Fruit fly (Drosophila melanogaster) whole organism, wandering third instar larva: ENCODE results near the gene CG13377.

Experiments
- Mio ChIP-seq: sonication (Bioruptor generic); optimal IDR thresholded peaks from 2 replicates; lab custom pipeline; 2016; ENCODE audit warnings: missing biosample characterization, missing genetic modification characterization
- Myc ChIP-seq: fragments of >200 bp; optimal IDR thresholded peaks from 2 replicates; lab custom pipeline; 2017
- dl ChIP-seq, 2 experiments: fragments of 175-275, 200-275 bp in 1 of 2; fragments of 200-275 bp in 1 of 2; sonication (Bioruptor generic); optimal IDR thresholded peaks; lab custom pipeline; 2018; ENCODE audit warnings: mild to moderate bottlenecking in 2 of 2, missing biosample characterization in 2 of 2, missing genetic modification characterization in 2 of 2, moderate library complexity in 2 of 2; ENCODE audit not compliant: partially characterized antibody in 2 of 2, insufficient read depth in 1 of 2
- foxo ChIP-seq, 2 experiments: fragments of 200-800 bp; sonication (Bioruptor generic); optimal IDR thresholded peaks; 2 replicates in 1 of 2; 3 replicates in 1 of 2; lab custom pipeline; 2016 to 2017; ENCODE audit warnings: missing biosample characterization in 2 of 2, missing genetic modification characterization in 2 of 2
- pan ChIP-seq: fragments of >200 bp; optimal IDR thresholded peaks from 2 replicates; lab custom pipeline; 2017
- psq ChIP-seq: fragments of 200-800 bp; sonication (Bioruptor generic); optimal IDR thresholded peaks from 3 replicates; lab custom pipeline; 2017; ENCODE audit warnings: missing biosample characterization, mild to moderate bottlenecking, missing genetic modification characterization, moderate library complexity
- sage ChIP-seq: fragments of 200-800 bp; sonication (Bioruptor generic); optimal IDR thresholded peaks from 2 replicates; lab custom pipeline; 2016; ENCODE audit warnings: missing biosample characterization, mild to moderate bottlenecking, missing genetic modification characterization
- tai ChIP-seq: sonication (Bioruptor generic); optimal IDR thresholded peaks from 2 replicates; lab custom pipeline; 2016; ENCODE audit warnings: missing biosample characterization, missing genetic modification characterization
- usp ChIP-seq: fragments of >200 bp; optimal IDR thresholded peaks from 2 replicates; lab custom pipeline; 2017; ENCODE audit warnings: missing biosample characterization, missing genetic modification characterization

DNA sequence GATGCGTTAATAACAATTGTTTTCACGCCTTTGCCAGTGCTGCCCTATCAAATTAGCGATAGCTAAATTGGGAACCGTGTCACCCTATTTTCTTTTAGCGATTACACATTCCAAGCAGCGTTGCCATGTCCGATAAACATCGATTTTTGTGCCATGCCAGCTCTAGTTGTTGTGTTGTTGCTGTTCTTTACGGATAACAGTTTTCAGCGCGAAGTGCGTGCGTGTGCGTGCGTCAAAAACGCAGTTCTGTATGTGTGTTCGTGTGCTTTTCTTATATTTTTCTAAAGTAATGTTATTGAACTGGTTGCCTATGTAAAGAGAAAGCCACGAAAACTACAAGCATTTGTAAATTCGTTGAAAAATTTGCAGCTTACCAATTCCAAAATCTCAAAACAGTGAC, 18.0 kb downstream of the CG13377 start, which contains the start of the genes CG3038 and G9a:
- TF ChIP-seq psq (GFP tag; lab: Kevin White, UChicago) (peak; percentile 20), usp (GFP tag; lab: Kevin White, UChicago) (no peak), Mio (GFP tag; lab: Kevin White, UChicago) (no peak), Myc (peak; percentile 20), sage (GFP tag; lab: Kevin White, UChicago) (no peak), dl (GFP tag; optimal IDR thresholded peaks at IDR 0.05; lab: Kevin White, UChicago; ENCODE audit: insufficient read depth in 1 of 2, partially characterized antibody in 2 of 2) (no peak), pan (lab: Kevin White, UChicago) (no peak), tai (GFP tag; lab: Kevin White, UChicago) (peak; percentile 24), foxo (GFP tag; optimal IDR thresholded peaks at IDR 0.05; lab: Kevin White, UChicago) (peak in 1 of 2 experiments; percentile 32)
